Fruit fly (Drosophila melanogaster) whole organism, embryonic: ENCODE data around the gene CG4951.

Experiments used
- Awh ChIP-seq: fragments of 200-800 bp; sonication (Bioruptor generic); IDR thresholded peaks from 2 replicates; pipeline ENCODE4, ENCODE4 v1.3.6; 2022; ENCODE audit warnings: missing biosample characterization, missing genetic modification characterization
- CG10979 ChIP-seq: fragments of 200-800 bp; sonication (Bioruptor generic); optimal IDR thresholded peaks from 2 replicates; lab custom pipeline; 2018; ENCODE audit warnings: missing biosample characterization, mild to moderate bottlenecking, missing genetic modification characterization, moderate library complexity
- CG12659 ChIP-seq: fragments of 200-800 bp; sonication (Bioruptor generic); optimal IDR thresholded peaks from 3 replicates; lab custom pipeline; 2017; ENCODE audit warnings: mild to moderate bottlenecking, missing biosample characterization, missing genetic modification reagents, missing genetic modification characterization
- CG12942 ChIP-seq: fragments of 200-800 bp; sonication (Bioruptor generic); optimal IDR thresholded peaks from 3 replicates; lab custom pipeline; 2016; ENCODE audit warnings: missing biosample characterization, missing genetic modification characterization
- CG13296 ChIP-seq: fragments of 200-800 bp; sonication (Bioruptor generic); optimal IDR thresholded peaks from 3 replicates; lab custom pipeline; 2018; ENCODE audit warnings: missing biosample characterization, mild to moderate bottlenecking, missing genetic modification characterization
- CG16813 ChIP-seq: fragments of 200-800 bp; sonication (Bioruptor generic); IDR thresholded peaks from 3 replicates; pipeline ENCODE4 v1.3.6; 2022; ENCODE audit warnings: missing biosample characterization, missing genetic modification characterization; ENCODE audit not compliant: partially characterized antibody
- CG2120 ChIP-seq: fragments of 200-800 bp; sonication (Bioruptor generic); optimal IDR thresholded peaks from 3 replicates; lab custom pipeline; 2016; ENCODE audit warnings: missing biosample characterization, missing genetic modification characterization
- CG2678 ChIP-seq: fragments of 200-800 bp; sonication (Bioruptor generic); optimal IDR thresholded peaks from 3 replicates; lab custom pipeline; 2019; ENCODE audit warnings: missing biosample characterization, mild to moderate bottlenecking, missing genetic modification characterization, moderate library complexity
- CG34376 ChIP-seq: fragments of 200-800 bp; sonication (Bioruptor generic); optimal IDR thresholded peaks from 2 replicates; lab custom pipeline; 2018; ENCODE audit warnings: missing biosample characterization, mild to moderate bottlenecking, missing genetic modification characterization
- CG34422 ChIP-seq: fragments of 200-800 bp; sonication (Bioruptor generic); IDR thresholded peaks from 3 replicates; pipeline ENCODE4 v1.3.6; 2022; ENCODE audit warnings: missing biosample characterization, missing genetic modification characterization
- CG42726 ChIP-seq: fragments of 200-800 bp; sonication (Bioruptor generic); IDR thresholded peaks from 2 replicates; pipeline ENCODE4 v1.3.6; 2022; ENCODE audit warnings: missing biosample characterization, missing genetic modification characterization; ENCODE audit not compliant: partially characterized antibody
- CG4360 ChIP-seq: fragments of 200-800 bp; sonication (Bioruptor generic); IDR thresholded peaks from 2 replicates; pipeline ENCODE4 v1.3.6; 2022; ENCODE audit warnings: missing biosample characterization, missing genetic modification characterization
- CG4404 ChIP-seq: fragments of 200-800 bp; sonication (Bioruptor generic); IDR thresholded peaks from 2 replicates; pipeline ENCODE4 v1.3.6; 2022; ENCODE audit warnings: missing biosample characterization, missing genetic modification characterization
- CG6791 ChIP-seq: fragments of 200-800 bp; sonication (Bioruptor generic); IDR thresholded peaks from 3 replicates; pipeline ENCODE4 v1.3.6; 2022; ENCODE audit warnings: missing biosample characterization, missing genetic modification characterization; ENCODE audit not compliant: partially characterized antibody
- CG8765 ChIP-seq: fragments of 200-800 bp; sonication (Bioruptor generic); IDR thresholded peaks from 2 replicates; pipeline ENCODE4 v1.3.6; 2022; ENCODE audit warnings: missing biosample characterization, missing genetic modification characterization
- CoRest ChIP-seq: fragments of 200-800 bp; sonication (Bioruptor generic); optimal IDR thresholded peaks from 3 replicates; lab custom pipeline; 2018; ENCODE audit warnings: missing biosample characterization, mild to moderate bottlenecking, missing genetic modification characterization, moderate library complexity
- Dfd ChIP-seq, 2 experiments: fragments of >200 bp; optimal IDR thresholded peaks; 2 replicates each; lab custom pipeline; 2017; ENCODE audit warnings: missing biosample characterization in 2 of 2, missing genetic modification characterization in 2 of 2
- Dip3 ChIP-seq: fragments of 200-800 bp; sonication (Bioruptor generic); optimal IDR thresholded peaks from 3 replicates; lab custom pipeline; 2016; ENCODE audit warnings: missing biosample characterization, missing genetic modification characterization
- Ets65A ChIP-seq: fragments of 200-800 bp; sonication (Bioruptor generic); peaks from one replicate; lab custom pipeline; 2016; ENCODE audit warnings: missing biosample characterization, missing genetic modification characterization
- Gsc ChIP-seq: fragments of 200-800 bp; sonication (Bioruptor generic); IDR thresholded peaks from 2 replicates; pipeline ENCODE4 v1.3.6; 2022; ENCODE audit warnings: missing biosample characterization, missing genetic modification characterization
- HLH3B ChIP-seq: fragments of 200-800 bp; sonication (Bioruptor generic); IDR thresholded peaks from 2 replicates; pipeline ENCODE4 v1.3.6; 2022; ENCODE audit warnings: missing biosample characterization, missing genetic modification characterization
- Hand ChIP-seq: fragments of 200-800 bp; sonication (Bioruptor generic); optimal IDR thresholded peaks from 2 replicates; lab custom pipeline; 2017; ENCODE audit warnings: mild to moderate bottlenecking, missing biosample characterization, missing genetic modification reagents, missing genetic modification characterization
- Hr3 ChIP-seq: fragments of 200-800 bp; sonication (Bioruptor generic); optimal IDR thresholded peaks from 3 replicates; lab custom pipeline; 2016; ENCODE audit warnings: missing biosample characterization, missing genetic modification characterization
- Jarid2 ChIP-seq: fragments of 200-800 bp; sonication (Bioruptor generic); optimal IDR thresholded peaks from 3 replicates; lab custom pipeline; 2017; ENCODE audit warnings: mild to moderate bottlenecking, missing biosample characterization, missing genetic modification reagents, missing genetic modification characterization
- Lhr ChIP-seq: fragments of 200-800 bp; sonication (Bioruptor generic); optimal IDR thresholded peaks from 3 replicates; lab custom pipeline; 2017; ENCODE audit warnings: mild to moderate bottlenecking, missing biosample characterization, missing genetic modification reagents, missing genetic modification characterization
- MBD-R2 ChIP-seq: fragments of 200-800 bp; sonication (Bioruptor generic); IDR thresholded peaks from 2 replicates; pipeline ENCODE4 v1.3.6; 2022; ENCODE audit warnings: missing biosample characterization, missing genetic modification characterization
- Med ChIP-seq: fragments of 200-800 bp; sonication (Bioruptor generic); peaks from one replicate; lab custom pipeline; 2016; ENCODE audit warnings: missing biosample characterization, missing genetic modification characterization, mild to moderate bottlenecking, inconsistent platforms, moderate library complexity
- Myb ChIP-seq: fragments of 200-800 bp; sonication (Bioruptor generic); optimal IDR thresholded peaks from 2 replicates; lab custom pipeline; 2016; ENCODE audit warnings: missing biosample characterization, missing genetic modification characterization
- Opbp ChIP-seq: fragments of 200-800 bp; sonication (Bioruptor generic); IDR thresholded peaks from 3 replicates; pipeline ENCODE4 v1.3.6; 2022; ENCODE audit warnings: missing biosample characterization, missing genetic modification characterization; ENCODE audit not compliant: partially characterized antibody
- Ravus ChIP-seq: fragments of 200-800 bp; sonication (Bioruptor generic); IDR thresholded peaks from 2 replicates; pipeline ENCODE4 v1.3.6; 2022; ENCODE audit warnings: missing biosample characterization, missing genetic modification characterization
- Rx ChIP-seq: fragments of 200-800 bp; sonication (Bioruptor generic); IDR thresholded peaks from 2 replicates; pipeline ENCODE4 v1.3.6; 2022; ENCODE audit warnings: missing biosample characterization, missing genetic modification characterization
- al ChIP-seq: fragments of 200-800 bp; sonication (Bioruptor generic); IDR thresholded peaks from 2 replicates; pipeline ENCODE4 v1.3.6; 2022; ENCODE audit warnings: missing biosample characterization, missing genetic modification characterization
- amos ChIP-seq: fragments of 200-800 bp; sonication (Bioruptor generic); IDR thresholded peaks from 2 replicates; pipeline ENCODE4 v1.3.6; 2022; ENCODE audit warnings: missing biosample characterization, missing genetic modification characterization; ENCODE audit not compliant: partially characterized antibody
- bcd ChIP-seq: fragments of 200-800 bp; sonication (Bioruptor generic); optimal IDR thresholded peaks from 2 replicates; lab custom pipeline; 2017; ENCODE audit warnings: missing biosample characterization, mild to moderate bottlenecking, missing genetic modification characterization
- caup ChIP-seq: fragments of 200-800 bp; sonication (Bioruptor generic); optimal IDR thresholded peaks from 3 replicates; lab custom pipeline; 2017; ENCODE audit warnings: missing biosample characterization, mild to moderate bottlenecking, missing genetic modification characterization, moderate library complexity; ENCODE audit not compliant: severe bottlenecking
- corto ChIP-seq: fragments of 200-800 bp; sonication (Bioruptor generic); optimal IDR thresholded peaks from 2 replicates; lab custom pipeline; 2016; ENCODE audit warnings: missing biosample characterization, mild to moderate bottlenecking, missing genetic modification characterization, moderate library complexity
- crol ChIP-seq: fragments of 200-800 bp; sonication (Bioruptor generic); IDR thresholded peaks from 2 replicates; pipeline ENCODE4 v1.3.6; 2022; ENCODE audit warnings: missing biosample characterization, missing genetic modification characterization
- crp ChIP-seq, 2 experiments: fragments of 200-800 bp; sonication (Bioruptor generic); optimal IDR thresholded peaks; 2 replicates in 1 of 2; 3 replicates in 1 of 2; lab custom pipeline; 2017; ENCODE audit warnings: missing biosample characterization in 2 of 2, missing genetic modification characterization in 2 of 2, mild to moderate bottlenecking in 1 of 2, moderate library complexity in 1 of 2
- hbn ChIP-seq: fragments of 200-800 bp; sonication (Bioruptor generic); IDR thresholded peaks from 2 replicates; pipeline ENCODE4 v1.3.6; 2022; ENCODE audit warnings: missing biosample characterization, missing genetic modification characterization; ENCODE audit not compliant: partially characterized antibody
- hth ChIP-seq: fragments of >200 bp; optimal IDR thresholded peaks from 2 replicates; lab custom pipeline; 2017; ENCODE audit warnings: inconsistent platforms
- insv ChIP-seq, 2 experiments: fragments of 200-800 bp; sonication (Bioruptor generic); optimal IDR thresholded peaks; 3 replicates each; lab custom pipeline; 2016 to 2018; ENCODE audit warnings: missing biosample characterization in 2 of 2, missing genetic modification characterization in 2 of 2
- inv ChIP-seq: fragments of 200-800 bp; sonication (Bioruptor generic); IDR thresholded peaks from 2 replicates; pipeline ENCODE4 v1.3.6; 2022; ENCODE audit warnings: missing biosample characterization, missing genetic modification characterization; ENCODE audit not compliant: partially characterized antibody
- jigr1 ChIP-seq: fragments of 200-800 bp; sonication (Bioruptor generic); IDR thresholded peaks from 3 replicates; pipeline ENCODE4 v1.3.6; 2022; ENCODE audit warnings: missing biosample characterization, missing genetic modification characterization
- lilli ChIP-seq: fragments of 200-800 bp; sonication (Bioruptor generic); optimal IDR thresholded peaks from 3 replicates; lab custom pipeline; 2016; ENCODE audit warnings: missing biosample characterization, missing genetic modification characterization
- nerfin-2 ChIP-seq: fragments of 200-800 bp; sonication (Bioruptor generic); IDR thresholded peaks from 2 replicates; pipeline ENCODE4 v1.3.6; 2022; ENCODE audit warnings: missing biosample characterization, missing genetic modification characterization; ENCODE audit not compliant: partially characterized antibody
- run ChIP-seq: fragments of 200-800 bp; sonication (Bioruptor generic); optimal IDR thresholded peaks from 3 replicates; lab custom pipeline; 2018; ENCODE audit warnings: missing biosample characterization, mild to moderate bottlenecking, missing genetic modification characterization
- shn ChIP-seq: fragments of 200-800 bp; sonication (Bioruptor generic); optimal IDR thresholded peaks from 3 replicates; lab custom pipeline; 2016; ENCODE audit warnings: missing biosample characterization, missing genetic modification characterization
- slp2 ChIP-seq: fragments of 200-800 bp; sonication (Bioruptor generic); optimal IDR thresholded peaks from 2 replicates; lab custom pipeline; 2016; ENCODE audit warnings: missing biosample characterization, missing genetic modification characterization
- tin ChIP-seq: fragments of 200-800 bp; sonication (Bioruptor generic); optimal IDR thresholded peaks from 3 replicates; lab custom pipeline; 2016; ENCODE audit warnings: missing biosample characterization, missing genetic modification characterization
- wek ChIP-seq: fragments of 200-800 bp; sonication (Bioruptor generic); optimal IDR thresholded peaks from 3 replicates; lab custom pipeline; 2018; ENCODE audit warnings: missing biosample characterization, mild to moderate bottlenecking, missing genetic modification characterization, moderate library complexity
- wor ChIP-seq: fragments of 200-800 bp; sonication (Bioruptor generic); IDR thresholded peaks from 2 replicates; pipeline ENCODE4 v1.3.6; 2022; ENCODE audit warnings: missing biosample characterization, missing genetic modification characterization

Gene CG4951

dm6 chr3R:27953890-27954289 lies at the start of gene CG4951:
Gene CG4951, minus strand, starts transcription at chr3R:27954112.
- no peak for TF ChIP-seq Gsc (GFP tag; lab: Robert Waterston, UW)
- peak; percentile 59; the same call in 1 of the 2 replicates for TF ChIP-seq amos (GFP tag; lab: Robert Waterston, UW)
- no peak for TF ChIP-seq al
- TF ChIP-seq Ets65A, result no peak
- TF ChIP-seq CG8765 (GFP tag; lab: Robert Waterston, UW), result no peak
- peak; percentile 62; the same call in 1 of the 2 replicates for TF ChIP-seq nerfin-2
- TF ChIP-seq Awh (GFP tag; lab: Robert Waterston, UW), result no peak
- TF ChIP-seq CG12942 (GFP tag; lab: Kevin White, UChicago), result no peak
- 0 out of 3 replicates have a peak, but pooled peaks have one; percentile 28 for TF ChIP-seq Opbp (GFP tag; lab: Robert Waterston, UW)
- TF ChIP-seq hth (lab: Kevin White, UChicago), result no peak
- TF ChIP-seq Dfd (GFP tag; optimal IDR thresholded peaks at IDR 0.05; lab: Kevin White, UChicago), result no peak
- no peak for TF ChIP-seq insv (GFP tag; optimal IDR thresholded peaks at IDR 0.05; lab: Kevin White, UChicago)
- TF ChIP-seq CG4404, result no peak
- no peak for TF ChIP-seq Jarid2 (GFP tag; lab: Kevin White, UChicago)
- no peak for TF ChIP-seq Hand (GFP tag; lab: Kevin White, UChicago)
- no peak for TF ChIP-seq Lhr
- TF ChIP-seq CG13296, result no peak
- TF ChIP-seq crp (GFP tag; optimal IDR thresholded peaks at IDR 0.05; lab: Kevin White, UChicago), result peak in 1 of 2 experiments; percentile 20
- no peak for TF ChIP-seq jigr1 (GFP tag; lab: Robert Waterston, UW)
- no peak for TF ChIP-seq CG2678 (tag; lab: Kevin White, UChicago)
- TF ChIP-seq Hr3 (GFP tag; lab: Kevin White, UChicago), result no peak
- no peak for TF ChIP-seq Dip3
- no peak for TF ChIP-seq corto (GFP tag; lab: Kevin White, UChicago)
- TF ChIP-seq CG34376 (GFP tag; lab: Kevin White, UChicago), result no peak
- TF ChIP-seq wek (GFP tag; lab: Kevin White, UChicago), result no peak
- peak; percentile 61; the same call in 2 of the 3 replicates for TF ChIP-seq CG6791 (GFP tag; lab: Robert Waterston, UW)
- peak; percentile 49; the same call in 1 of the 2 replicates for TF ChIP-seq hbn (GFP tag; lab: Robert Waterston, UW)
- TF ChIP-seq bcd, result no peak
- TF ChIP-seq Myb (GFP tag; lab: Kevin White, UChicago), result peak; percentile 34
- TF ChIP-seq CG4360, result peak; percentile 85
- TF ChIP-seq inv (GFP tag; lab: Robert Waterston, UW), result no peak
- TF ChIP-seq CG2120 (GFP tag; lab: Kevin White, UChicago), result no peak
- TF ChIP-seq CG10979, result no peak
- no peak for TF ChIP-seq slp2 (GFP tag; lab: Kevin White, UChicago)
- no peak for TF ChIP-seq CoRest (tag; lab: Kevin White, UChicago)
- TF ChIP-seq run (tag; lab: Kevin White, UChicago), result no peak
- TF ChIP-seq shn (GFP tag; lab: Kevin White, UChicago), result no peak
- 0 out of 3 replicates have a peak, but pooled peaks have one; percentile 17 for TF ChIP-seq CG34422 (GFP tag; lab: Robert Waterston, UW)
- TF ChIP-seq Rx (GFP tag; lab: Robert Waterston, UW), result no peak
- TF ChIP-seq Med (GFP tag; lab: Kevin White, UChicago), result peak; percentile 82
- TF ChIP-seq caup (GFP tag; lab: Kevin White, UChicago), result no peak
- TF ChIP-seq MBD-R2 (GFP tag; lab: Robert Waterston, UW), result peak; percentile 86
- TF ChIP-seq CG42726, result no peak
- no peak for TF ChIP-seq HLH3B (GFP tag; lab: Robert Waterston, UW)
- no peak for TF ChIP-seq lilli (GFP tag; lab: Kevin White, UChicago)
- peak; percentile 36; the same call in 1 of the 3 replicates for TF ChIP-seq CG16813
- TF ChIP-seq crol, result no peak
- TF ChIP-seq wor (GFP tag; lab: Robert Waterston, UW), result no peak
- TF ChIP-seq CG12659 (GFP tag; lab: Kevin White, UChicago), result peak; percentile 2
- TF ChIP-seq Ravus (GFP tag; lab: Robert Waterston, UW), result no peak
- TF ChIP-seq tin (GFP tag; lab: Kevin White, UChicago), result no peak
